Fruit fly (Drosophila melanogaster) whole organism: Measurements from ENCODE around the gene exd.

Experiments used
- CG8478 ChIP-seq: fragments of >200 bp; optimal IDR thresholded peaks from 2 replicates; lab custom pipeline; 2018; ENCODE audit warnings: inconsistent platforms
- Dll ChIP-seq: fragments of >200 bp; optimal IDR thresholded peaks from 2 replicates; lab custom pipeline; 2017
- EcR ChIP-seq, 2 experiments: fragments of >200 bp; optimal IDR thresholded peaks; 2 replicates each; lab custom pipeline; 2017; ENCODE audit warnings: missing biosample characterization in 2 of 2, missing genetic modification characterization in 2 of 2, missing genetic modification reagents in 2 of 2
- pan ChIP-seq: fragments of >200 bp; optimal IDR thresholded peaks from 2 replicates; lab custom pipeline; 2017
- psq ChIP-seq: fragments of >200 bp; optimal IDR thresholded peaks from 2 replicates; lab custom pipeline; 2017
- usp ChIP-seq: fragments of >200 bp; optimal IDR thresholded peaks from 2 replicates; lab custom pipeline; 2017; ENCODE audit warnings: missing biosample characterization, missing genetic modification characterization, mixed read lengths

The exd gene

DNA sequence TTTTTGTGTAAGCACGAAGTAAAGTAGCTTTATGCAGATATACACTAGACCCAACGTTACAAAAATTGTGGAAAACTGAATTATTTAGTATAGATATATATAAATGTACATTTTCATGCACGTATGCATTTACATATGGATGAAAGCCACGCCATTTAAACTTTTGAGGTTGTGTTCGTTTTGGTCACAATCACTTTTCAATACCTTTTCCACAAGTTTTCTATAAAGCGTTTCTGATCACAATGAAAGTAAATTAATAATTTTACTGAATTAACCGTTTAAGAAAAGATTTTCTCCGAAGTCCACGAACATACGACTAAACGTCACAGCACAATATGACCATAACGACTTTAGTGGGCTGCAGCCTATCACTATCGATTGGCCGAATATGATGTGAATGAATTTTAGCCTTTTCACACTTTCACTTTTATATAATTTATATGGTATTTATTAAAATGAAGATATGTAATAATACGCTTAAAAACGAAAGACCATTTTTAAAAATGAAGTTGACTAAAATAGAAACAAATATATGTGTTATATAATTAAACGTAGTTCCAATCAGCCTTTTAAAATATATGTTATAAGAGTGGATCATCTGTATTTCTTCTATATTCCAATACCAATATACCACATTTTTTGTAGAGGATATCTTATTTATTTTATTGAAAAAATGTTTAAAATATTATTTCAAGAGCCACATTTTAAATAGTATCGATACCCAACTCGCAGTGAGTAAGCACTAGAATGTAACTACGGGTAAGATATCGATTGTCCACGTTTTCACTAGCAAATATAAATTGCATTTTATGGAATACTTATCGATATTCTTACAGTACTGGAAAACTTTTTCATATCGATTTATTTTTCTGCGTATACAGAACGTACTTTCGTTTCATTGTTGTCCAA, at the start of gene exd, which contains the start of the genes CG46312 and eIF5:
TSS of gene exd (plus strand) at position 851 of the 909 bp plus-strand sequence.
TSS of gene CG46312 (minus strand) at position 357 of the 909 bp plus-strand sequence.
TSS of gene eIF5 (minus strand) at position 357 of the 909 bp plus-strand sequence.
- TF ChIP-seq usp: no peak
- no peak for TF ChIP-seq EcR (GFP tag; optimal IDR thresholded peaks at IDR 0.05; lab: Kevin White, UChicago)
- TF ChIP-seq CG8478 (lab: Kevin White, UChicago): no peak
- no peak for TF ChIP-seq Dll
- no peak for TF ChIP-seq psq (lab: Kevin White, UChicago)
- no peak for TF ChIP-seq pan

- TF ChIP-seq pan: no peak
- no peak for TF ChIP-seq EcR (GFP tag; optimal IDR thresholded peaks at IDR 0.05; lab: Kevin White, UChicago)
- no peak for TF ChIP-seq CG8478 (lab: Kevin White, UChicago)
- TF ChIP-seq psq (lab: Kevin White, UChicago): no peak
- TF ChIP-seq usp: no peak
- TF ChIP-seq Dll: no peak
These were observed 47.4 kb upstream of the exd start, which contains the start of gene Rrp47 for dm6 chrX:15944735-15945323. Gene Rrp47, plus strand, starts transcription at chrX:15944897.

- TF ChIP-seq psq (lab: Kevin White, UChicago) (no peak), Dll (no peak), CG8478 (lab: Kevin White, UChicago) (no peak), usp (no peak), pan (no peak), EcR (GFP tag; optimal IDR thresholded peaks at IDR 0.05; lab: Kevin White, UChicago) (no peak)
These were observed 42.2 kb upstream of the exd start for dm6 chrX:15950056-15950455.

dm6 chrX:15969577-15969976, 22.7 kb upstream of the exd start:
- TF ChIP-seq psq (lab: Kevin White, UChicago) (no peak), CG8478 (lab: Kevin White, UChicago) (no peak), pan (no peak), EcR (GFP tag; optimal IDR thresholded peaks at IDR 0.05; lab: Kevin White, UChicago) (no peak), Dll (no peak), usp (no peak)

dm6 chrX:15971574-15971973, 20.7 kb upstream of the exd start:
- TF ChIP-seq EcR (GFP tag; optimal IDR thresholded peaks at IDR 0.05; lab: Kevin White, UChicago) (no peak), Dll (no peak), pan (no peak), usp (no peak), psq (lab: Kevin White, UChicago) (no peak), CG8478 (lab: Kevin White, UChicago) (no peak)

DNA sequence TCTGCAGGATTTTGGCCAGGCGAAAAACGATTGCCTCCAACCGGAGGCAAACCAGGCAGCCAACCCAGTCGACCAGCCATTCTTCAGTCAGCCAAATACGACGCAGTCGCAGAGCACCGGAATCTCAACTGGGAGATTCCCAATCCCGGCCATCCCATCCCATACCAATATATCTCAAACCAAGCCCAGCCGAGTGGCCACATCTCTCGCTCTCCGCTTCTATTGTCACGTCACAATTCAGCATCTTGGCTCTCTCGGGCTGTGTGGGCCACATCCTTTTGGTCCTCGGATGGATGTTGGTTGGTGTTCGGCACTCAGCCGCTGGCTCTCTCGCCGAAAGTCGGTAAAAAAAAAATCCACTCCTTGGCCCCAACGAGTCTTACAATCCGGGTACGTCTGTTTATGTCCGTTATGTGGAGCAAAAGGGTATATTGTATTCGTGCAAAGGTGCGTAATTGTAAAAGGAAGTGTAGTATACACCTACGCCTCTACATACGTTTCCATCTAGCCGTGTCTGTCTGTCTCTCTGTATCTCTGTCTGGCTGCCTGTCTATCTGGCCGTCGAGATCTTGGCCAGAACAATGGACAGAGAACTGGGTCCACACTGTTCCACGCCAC, 19.0 kb upstream of the exd start, which contains the start of gene mmd:
TSS of gene mmd (minus strand) at position 3 of the 618 bp plus-strand sequence.
- TF ChIP-seq CG8478 (lab: Kevin White, UChicago) (no peak), Dll (no peak), pan (no peak), usp (no peak), EcR (GFP tag; optimal IDR thresholded peaks at IDR 0.05; lab: Kevin White, UChicago) (no peak), psq (lab: Kevin White, UChicago) (no peak)

- TF ChIP-seq EcR (GFP tag; optimal IDR thresholded peaks at IDR 0.05; lab: Kevin White, UChicago) (no peak), CG8478 (lab: Kevin White, UChicago) (no peak), psq (lab: Kevin White, UChicago) (no peak), usp (no peak), pan (no peak), Dll (no peak)
These were observed 18.1 kb upstream of the exd start, which contains the start of gene Or13a for dm6 chrX:15974125-15974524. Gene Or13a, plus strand, starts transcription at chrX:15974425.

DNA sequence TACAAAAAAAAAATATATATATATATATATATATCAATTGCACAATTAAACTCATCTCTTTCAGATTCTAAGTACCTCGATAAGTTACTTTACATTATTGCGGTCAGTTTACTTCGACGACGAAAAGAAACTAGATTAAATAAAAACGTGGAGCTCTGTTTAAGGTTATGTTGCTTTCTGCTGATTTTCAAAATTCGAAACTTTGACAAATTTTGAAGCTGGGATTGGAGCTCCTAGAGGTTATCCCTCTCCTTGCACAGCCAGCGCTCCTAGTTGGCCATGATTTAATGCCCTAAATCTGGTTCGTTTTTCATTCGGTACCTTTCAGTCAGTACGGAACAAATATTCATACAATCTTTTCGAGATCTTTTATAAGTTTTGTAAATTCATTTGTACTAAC, 15.7 kb upstream of the exd start, which contains the start of gene CG42766:
TSS of gene CG42766 (plus strand) at position 301 of the 400 bp plus-strand sequence.
- TF ChIP-seq usp (no peak), pan (no peak), Dll (no peak), EcR (GFP tag; optimal IDR thresholded peaks at IDR 0.05; lab: Kevin White, UChicago) (no peak), psq (lab: Kevin White, UChicago) (no peak), CG8478 (lab: Kevin White, UChicago) (no peak)

dm6 chrX:15982844-15983243, 9.4 kb upstream of the exd start, which contains the start of gene Cep164:
Gene Cep164, minus strand, starts transcription at chrX:15982944.
- TF ChIP-seq psq (lab: Kevin White, UChicago) (no peak), CG8478 (lab: Kevin White, UChicago) (no peak), Dll (no peak), pan (no peak), usp (no peak), EcR (GFP tag; optimal IDR thresholded peaks at IDR 0.05; lab: Kevin White, UChicago) (no peak)

dm6 chrX:15983501-15983900, 8.8 kb upstream of the exd start, which contains the start of gene Slc25A46a:
Gene Slc25A46a, plus strand, starts transcription at chrX:15983772.
- TF ChIP-seq pan: no peak

DNA sequence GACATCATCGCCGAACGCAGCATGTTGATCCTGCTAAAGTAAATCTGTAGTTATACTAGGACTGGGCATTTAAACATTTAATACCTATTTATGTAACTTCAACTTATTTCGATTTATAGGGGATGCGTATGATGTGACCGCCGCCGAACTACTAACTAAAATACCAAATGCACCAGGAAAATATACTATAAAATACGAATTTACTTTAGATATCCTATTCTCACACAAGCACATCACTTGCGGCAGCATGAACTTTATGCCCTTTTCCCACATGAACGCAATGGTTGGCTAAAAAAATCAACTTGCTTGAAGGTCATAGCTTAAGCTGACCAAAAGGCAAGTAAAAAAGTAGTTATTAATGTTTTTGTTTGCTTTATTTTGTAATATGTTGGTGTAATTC, 5.6 kb upstream of the exd start, which contains the start of gene ND-20:
TSS of gene ND-20 (minus strand) at position 155 of the 400 bp plus-strand sequence.
- TF ChIP-seq CG8478 (lab: Kevin White, UChicago) (no peak), EcR (GFP tag; optimal IDR thresholded peaks at IDR 0.05; lab: Kevin White, UChicago) (no peak), Dll (no peak), psq (lab: Kevin White, UChicago) (no peak), pan (no peak)

DNA sequence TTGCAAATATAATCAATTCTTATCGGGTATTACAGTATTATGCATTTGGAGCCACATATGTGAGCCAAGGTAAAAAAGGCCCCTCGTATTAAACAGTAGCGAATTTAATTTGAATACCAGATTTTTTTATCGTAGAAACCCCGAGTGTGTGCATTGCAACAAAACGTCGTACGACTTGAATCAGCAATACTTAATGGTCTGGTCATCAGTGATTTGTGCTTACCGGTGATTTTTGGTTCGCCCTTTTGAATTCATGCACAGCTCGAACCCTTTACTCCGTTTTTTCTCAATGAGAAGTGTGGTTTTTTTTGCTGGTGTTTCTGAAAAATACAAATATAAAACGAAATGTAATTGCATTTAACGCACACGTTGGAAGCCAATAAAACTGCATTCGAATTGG, 2.6 kb upstream of the exd start:
- no peak for TF ChIP-seq pan
- TF ChIP-seq EcR (GFP tag; optimal IDR thresholded peaks at IDR 0.05; lab: Kevin White, UChicago): no peak
- no peak for TF ChIP-seq usp
- no peak for TF ChIP-seq Dll
- TF ChIP-seq psq (lab: Kevin White, UChicago): no peak
- no peak for TF ChIP-seq CG8478 (lab: Kevin White, UChicago)
